Worm (Caenorhabditis elegans) whole organism, L2 larva: Measurements from ENCODE around the gene fbxa-64.

Experiments
- ZK546.5 ChIP-seq: sonication (generic microtip); optimal IDR thresholded peaks from 2 replicates; lab custom pipeline; 2017; ENCODE audit warnings: missing biosample characterization, missing genetic modification characterization
- blmp-1 ChIP-seq: sonication (generic microtip); optimal IDR thresholded peaks from 2 replicates; lab custom pipeline; 2017; ENCODE audit warnings: missing genetic modification characterization, mild to moderate bottlenecking, missing compliant biosample characterization, antibody characterized with exemption, moderate library complexity; ENCODE audit not compliant: insufficient read depth
- lin-11 ChIP-seq: fragments of 150-350 bp; sonication (generic microtip); optimal IDR thresholded peaks from 2 replicates; lab custom pipeline; 2014; ENCODE audit warnings: missing biosample characterization, missing genetic modification characterization, inconsistent platforms, mixed read lengths
- nhr-10 ChIP-seq: sonication (generic microtip); optimal IDR thresholded peaks from 2 replicates; lab custom pipeline; 2017; ENCODE audit warnings: missing biosample characterization, missing genetic modification characterization
- nhr-11 ChIP-seq: fragments of 150-350 bp; optimal IDR thresholded peaks from 2 replicates; lab custom pipeline; 2014; ENCODE audit warnings: missing biosample characterization, missing genetic modification characterization
- nhr-12 ChIP-seq: fragments of 150-350 bp; optimal IDR thresholded peaks from 2 replicates; lab custom pipeline; 2014; ENCODE audit warnings: missing biosample characterization, missing genetic modification characterization
- nhr-77 ChIP-seq: fragments of 150-350 bp; optimal IDR thresholded peaks from 2 replicates; lab custom pipeline; 2014; ENCODE audit warnings: missing biosample characterization, missing genetic modification characterization
- skn-1 ChIP-seq: sonication (generic microtip); optimal IDR thresholded peaks from 2 replicates; lab custom pipeline; 2017; ENCODE audit warnings: missing biosample characterization, missing genetic modification characterization
- sma-9 ChIP-seq, 2 experiments: fragments of 150-350 bp in 1 of 2; sonication (generic microtip) in 1 of 2; optimal IDR thresholded peaks; 2 replicates each; lab custom pipeline; 2014 to 2016; ENCODE audit warnings: missing genetic modification characterization in 2 of 2, mild to moderate bottlenecking in 1 of 2, missing biosample characterization in 1 of 2, missing compliant biosample characterization in 1 of 2, missing genetic modification reagents in 1 of 2, moderate library complexity in 1 of 2
- snpc-4 ChIP-seq: fragments of 150-350 bp; optimal IDR thresholded peaks from 2 replicates; lab custom pipeline; 2014; ENCODE audit warnings: missing biosample characterization, missing genetic modification characterization
- unc-62 ChIP-seq: fragments of 150-350 bp; optimal IDR thresholded peaks from 2 replicates; lab custom pipeline; 2014; ENCODE audit warnings: missing biosample characterization, missing genetic modification reagents, missing genetic modification characterization
- ztf-4 ChIP-seq: fragments of 150-350 bp; optimal IDR thresholded peaks from 2 replicates; lab custom pipeline; 2014; ENCODE audit warnings: missing biosample characterization, missing genetic modification characterization

DNA sequence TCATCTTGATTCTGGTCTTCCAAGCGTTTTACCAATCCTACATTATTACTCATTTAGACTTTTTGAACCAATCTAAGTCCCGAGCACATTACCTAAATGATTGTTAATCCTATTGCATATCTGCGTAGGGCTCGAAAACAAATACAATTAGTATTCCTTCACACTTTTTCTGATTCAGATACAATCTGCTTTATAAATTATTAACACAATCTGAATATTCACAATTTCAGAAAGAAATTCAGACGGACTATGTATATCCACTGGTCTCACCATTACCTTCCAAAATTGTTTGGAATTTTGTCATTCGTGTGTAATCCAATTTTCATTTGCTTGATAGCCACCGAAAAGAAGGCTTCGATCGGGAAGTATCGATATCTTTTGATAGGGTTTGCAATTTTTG, 36.8 kb downstream of the fbxa-64 start, which contains the start of gene srj-11:
- TF ChIP-seq nhr-10 (tag; lab: Kevin White, UChicago) (no peak), blmp-1 (tag; lab: Kevin White, UChicago) (no peak), snpc-4 (tag; lab: Kevin White, UChicago) (no peak), nhr-12 (tag; lab: Kevin White, UChicago) (no peak), lin-11 (tag; lab: Kevin White, UChicago) (no peak), skn-1 (tag; lab: Kevin White, UChicago) (no peak), ztf-4 (tag; lab: Kevin White, UChicago) (no peak), sma-9 (GFP tag; optimal IDR thresholded peaks at IDR 0.05; lab: Kevin White, UChicago) (no peak), sma-9 (tag; optimal IDR thresholded peaks at IDR 0.05; lab: Kevin White, UChicago) (no peak), nhr-77 (tag; lab: Kevin White, UChicago) (no peak), nhr-11 (no peak), unc-62 (no peak), ZK546.5 (tag; lab: Kevin White, UChicago) (no peak)
